Worm (Caenorhabditis elegans) whole organism, L2 larva: ENCODE data around the gene rhgf-1.

Experiments
- C34F6.9 ChIP-seq: fragments of 150-350 bp; optimal IDR thresholded peaks from 2 replicates; lab custom pipeline; 2014; ENCODE audit warnings: missing biosample characterization, missing genetic modification characterization
- F13H6.1 ChIP-seq: sonication (generic microtip); optimal IDR thresholded peaks from 2 replicates; lab custom pipeline; 2016; ENCODE audit warnings: missing genetic modification characterization, missing compliant biosample characterization
- R02D3.7 ChIP-seq: fragments of 150-350 bp; optimal IDR thresholded peaks from 2 replicates; lab custom pipeline; 2014; ENCODE audit warnings: missing biosample characterization, missing genetic modification characterization
- Y55F3AM.14 ChIP-seq: fragments of 200-800 bp; sonication (Bioruptor generic); optimal IDR thresholded peaks from 2 replicates; lab custom pipeline; 2018; ENCODE audit warnings: mild to moderate bottlenecking, missing genetic modification characterization, missing compliant biosample characterization
- ZK546.5 ChIP-seq: sonication (generic microtip); optimal IDR thresholded peaks from 2 replicates; lab custom pipeline; 2017; ENCODE audit warnings: missing biosample characterization, missing genetic modification characterization
- alr-1 ChIP-seq: fragments of 150-350 bp; optimal IDR thresholded peaks from 2 replicates; lab custom pipeline; 2014; ENCODE audit warnings: missing biosample characterization, missing genetic modification characterization
- aly-2 ChIP-seq: fragments of 150-350 bp; optimal IDR thresholded peaks from 2 replicates; lab custom pipeline; 2014; ENCODE audit warnings: missing biosample characterization, missing genetic modification characterization
- ama-1 ChIP-seq: fragments of 150-350 bp; optimal IDR thresholded peaks from 2 replicates; lab custom pipeline; 2018; ENCODE audit warnings: inconsistent platforms
- blmp-1 ChIP-seq: sonication (generic microtip); optimal IDR thresholded peaks from 2 replicates; lab custom pipeline; 2017; ENCODE audit warnings: missing genetic modification characterization, mild to moderate bottlenecking, missing compliant biosample characterization, antibody characterized with exemption, moderate library complexity; ENCODE audit not compliant: insufficient read depth
- ceh-16 ChIP-seq: fragments of 150-350 bp; optimal IDR thresholded peaks from 2 replicates; lab custom pipeline; 2014; ENCODE audit warnings: missing biosample characterization, missing genetic modification characterization
- ceh-82 ChIP-seq: fragments of 150-350 bp; optimal IDR thresholded peaks from 2 replicates; lab custom pipeline; 2014; ENCODE audit warnings: missing biosample characterization, missing genetic modification characterization
- crh-2 ChIP-seq: sonication (generic microtip); optimal IDR thresholded peaks from 2 replicates; lab custom pipeline; 2017; ENCODE audit warnings: missing biosample characterization, missing genetic modification characterization
- dmd-4 ChIP-seq: sonication (generic microtip); optimal IDR thresholded peaks from 2 replicates; lab custom pipeline; 2017; ENCODE audit warnings: missing biosample characterization, missing genetic modification characterization
- egl-27 ChIP-seq: sonication (generic microtip); optimal IDR thresholded peaks from 3 replicates; lab custom pipeline; 2017; ENCODE audit warnings: missing biosample characterization, missing genetic modification reagents, missing genetic modification characterization
- elt-1 ChIP-seq: fragments of 150-350 bp; optimal IDR thresholded peaks from 2 replicates; lab custom pipeline; 2014; ENCODE audit warnings: missing biosample characterization, missing genetic modification characterization
- elt-3 ChIP-seq: sonication (generic microtip); optimal IDR thresholded peaks from 2 replicates; lab custom pipeline; 2017; ENCODE audit warnings: missing biosample characterization, missing genetic modification characterization
- fos-1 ChIP-seq: fragments of 150-350 bp; optimal IDR thresholded peaks from 2 replicates; lab custom pipeline; 2014; ENCODE audit warnings: missing biosample characterization, missing genetic modification characterization
- gmeb-1 ChIP-seq: fragments of 150-350 bp; optimal IDR thresholded peaks from 2 replicates; lab custom pipeline; 2014; ENCODE audit warnings: missing biosample characterization, missing genetic modification characterization
- lin-11 ChIP-seq: fragments of 150-350 bp; sonication (generic microtip); optimal IDR thresholded peaks from 2 replicates; lab custom pipeline; 2014; ENCODE audit warnings: missing biosample characterization, missing genetic modification characterization, inconsistent platforms, mixed read lengths
- lin-13 ChIP-seq: fragments of 150-350 bp; optimal IDR thresholded peaks from 2 replicates; lab custom pipeline; 2014; ENCODE audit warnings: missing biosample characterization, missing genetic modification reagents, missing genetic modification characterization
- lin-39 ChIP-seq: fragments of 150-350 bp; optimal IDR thresholded peaks from 2 replicates; lab custom pipeline; 2014; ENCODE audit warnings: missing biosample characterization, missing genetic modification reagents, missing genetic modification characterization
- lsy-2 ChIP-seq, 2 experiments: fragments of 150-350 bp in 1 of 2; sonication (generic microtip) in 1 of 2; optimal IDR thresholded peaks; 2 replicates each; lab custom pipeline; 2014 to 2017; ENCODE audit warnings: missing biosample characterization in 2 of 2, missing genetic modification characterization in 2 of 2
- mab-5 ChIP-seq: fragments of 150-350 bp; optimal IDR thresholded peaks from 2 replicates; lab custom pipeline; 2014; ENCODE audit warnings: missing biosample characterization, missing genetic modification characterization
- mbf-1 ChIP-seq: sonication (generic microtip); optimal IDR thresholded peaks from 2 replicates; lab custom pipeline; 2017; ENCODE audit warnings: missing biosample characterization, missing genetic modification characterization
- mdl-1 ChIP-seq, 2 experiments: fragments of 150-350 bp in 1 of 2; sonication (generic microtip) in 1 of 2; optimal IDR thresholded peaks; 2 replicates each; lab custom pipeline; 2017; ENCODE audit warnings: missing biosample characterization in 2 of 2, missing genetic modification characterization in 2 of 2
- nhr-10 ChIP-seq: sonication (generic microtip); optimal IDR thresholded peaks from 2 replicates; lab custom pipeline; 2017; ENCODE audit warnings: missing biosample characterization, missing genetic modification characterization
- nhr-11 ChIP-seq: fragments of 150-350 bp; optimal IDR thresholded peaks from 2 replicates; lab custom pipeline; 2014; ENCODE audit warnings: missing biosample characterization, missing genetic modification characterization
- nhr-129 ChIP-seq: fragments of 150-350 bp; optimal IDR thresholded peaks from 2 replicates; lab custom pipeline; 2014; ENCODE audit warnings: missing biosample characterization, missing genetic modification characterization
- nhr-21 ChIP-seq: fragments of 150-350 bp; optimal IDR thresholded peaks from 2 replicates; lab custom pipeline; 2014; ENCODE audit warnings: missing biosample characterization, missing genetic modification characterization
- nhr-23 ChIP-seq: fragments of 150-350 bp; optimal IDR thresholded peaks from 2 replicates; lab custom pipeline; 2014; ENCODE audit warnings: missing biosample characterization, missing genetic modification reagents, missing genetic modification characterization
- nhr-237 ChIP-seq: fragments of 150-350 bp; optimal IDR thresholded peaks from 2 replicates; lab custom pipeline; 2014; ENCODE audit warnings: missing biosample characterization, missing genetic modification characterization
- nhr-25 ChIP-seq: fragments of 150-350 bp; sonication (generic microtip); optimal IDR thresholded peaks from 3 replicates; lab custom pipeline; 2014; ENCODE audit warnings: missing biosample characterization, missing genetic modification characterization
- nhr-6 ChIP-seq: fragments of 150-350 bp; optimal IDR thresholded peaks from 2 replicates; lab custom pipeline; 2014; ENCODE audit warnings: missing biosample characterization, missing genetic modification characterization
- nhr-77 ChIP-seq: fragments of 150-350 bp; optimal IDR thresholded peaks from 2 replicates; lab custom pipeline; 2014; ENCODE audit warnings: missing biosample characterization, missing genetic modification characterization
- sem-4 ChIP-seq: fragments of 150-350 bp; optimal IDR thresholded peaks from 2 replicates; lab custom pipeline; 2014; ENCODE audit warnings: missing biosample characterization, missing genetic modification reagents, missing genetic modification characterization
- skn-1 ChIP-seq: sonication (generic microtip); optimal IDR thresholded peaks from 2 replicates; lab custom pipeline; 2017; ENCODE audit warnings: missing biosample characterization, missing genetic modification characterization
- sma-3 ChIP-seq: sonication (generic microtip); optimal IDR thresholded peaks from 2 replicates; lab custom pipeline; 2016; ENCODE audit warnings: missing genetic modification reagents, missing genetic modification characterization, missing compliant biosample characterization
- sma-9 ChIP-seq, 2 experiments: fragments of 150-350 bp in 1 of 2; sonication (generic microtip) in 1 of 2; optimal IDR thresholded peaks; 2 replicates each; lab custom pipeline; 2014 to 2016; ENCODE audit warnings: missing genetic modification characterization in 2 of 2, mild to moderate bottlenecking in 1 of 2, missing biosample characterization in 1 of 2, missing compliant biosample characterization in 1 of 2, missing genetic modification reagents in 1 of 2, moderate library complexity in 1 of 2
- snpc-4 ChIP-seq: fragments of 150-350 bp; optimal IDR thresholded peaks from 2 replicates; lab custom pipeline; 2014; ENCODE audit warnings: missing biosample characterization, missing genetic modification characterization
- unc-39 ChIP-seq: fragments of 150-350 bp; optimal IDR thresholded peaks from 2 replicates; lab custom pipeline; 2014; ENCODE audit warnings: missing biosample characterization, missing genetic modification characterization
- unc-55 ChIP-seq: fragments of 150-350 bp; sonication (generic microtip); optimal IDR thresholded peaks from 3 replicates; lab custom pipeline; 2014; ENCODE audit warnings: missing biosample characterization, missing genetic modification reagents, missing genetic modification characterization
- unc-62 ChIP-seq: fragments of 150-350 bp; optimal IDR thresholded peaks from 2 replicates; lab custom pipeline; 2014; ENCODE audit warnings: missing biosample characterization, missing genetic modification reagents, missing genetic modification characterization
- ztf-1 ChIP-seq: fragments of 200-800 bp; sonication (Bioruptor generic); conservative IDR thresholded peaks from 2 replicates; pipeline ENCODE4 v1.3.6; 2022; ENCODE audit warnings: missing genetic modification characterization, missing compliant biosample characterization
- ztf-11 ChIP-seq: sonication (generic microtip); optimal IDR thresholded peaks from 2 replicates; lab custom pipeline; 2017; ENCODE audit warnings: missing biosample characterization, missing genetic modification characterization
- ztf-4 ChIP-seq: fragments of 150-350 bp; optimal IDR thresholded peaks from 2 replicates; lab custom pipeline; 2014; ENCODE audit warnings: missing biosample characterization, missing genetic modification characterization

rhgf-1 gene

DNA sequence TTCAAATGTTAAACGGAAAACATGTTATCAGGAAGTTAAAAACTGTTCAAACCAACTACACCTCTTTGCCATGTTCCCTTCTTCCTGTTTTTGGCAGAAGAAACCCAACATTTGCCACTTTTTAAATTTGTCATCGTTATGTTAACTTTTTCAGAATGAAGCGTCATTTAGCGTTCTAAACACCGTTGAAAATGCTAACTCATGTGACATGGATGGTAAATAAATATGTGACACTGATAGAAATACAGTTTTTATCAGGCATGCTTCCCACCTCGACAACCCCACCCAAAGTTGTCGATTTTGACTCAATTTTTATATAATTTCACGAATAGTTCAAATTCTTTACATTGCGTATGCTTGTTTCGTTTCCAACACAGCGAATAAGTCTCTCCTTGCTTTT, 24.4 kb downstream of the rhgf-1 start:
- no peak for TF ChIP-seq dmd-4 (tag; lab: Kevin White, UChicago)
- TF ChIP-seq sma-9 (GFP tag; optimal IDR thresholded peaks at IDR 0.05; lab: Kevin White, UChicago), result peak; percentile 51
- TF ChIP-seq sma-9 (tag; optimal IDR thresholded peaks at IDR 0.05; lab: Kevin White, UChicago), result no peak
- no peak for TF ChIP-seq nhr-25 (tag; lab: Kevin White, UChicago)
- TF ChIP-seq ztf-11 (tag; lab: Kevin White, UChicago), result no peak
- no peak for TF ChIP-seq lsy-2 (tag; optimal IDR thresholded peaks at IDR 0.05; lab: Kevin White, UChicago)
- TF ChIP-seq ceh-82 (tag; lab: Kevin White, UChicago), result no peak
- TF ChIP-seq F13H6.1 (tag; lab: Kevin White, UChicago), result peak; percentile 14
- peak; percentile 21 for TF ChIP-seq ama-1 (lab: Kevin White, UChicago)
- no peak for TF ChIP-seq mab-5 (tag; lab: Kevin White, UChicago)
- TF ChIP-seq crh-2 (tag; lab: Kevin White, UChicago), result peak; percentile 11
- TF ChIP-seq nhr-10 (tag; lab: Kevin White, UChicago), result no peak
- TF ChIP-seq fos-1 (tag; lab: Kevin White, UChicago), result peak; percentile 87

ce11 chrX:10686487-10686886, 25.2 kb downstream of the rhgf-1 start:
- TF ChIP-seq skn-1 (tag; lab: Kevin White, UChicago) (no peak), fos-1 (tag; lab: Kevin White, UChicago) (peak; percentile 86), Y55F3AM.14 (GFP tag; lab: Kevin White, UChicago) (no peak), unc-55 (GFP tag; lab: Kevin White, UChicago) (no peak), sma-3 (GFP tag; lab: Kevin White, UChicago) (peak; percentile 18), lin-13 (no peak), nhr-21 (tag; lab: Kevin White, UChicago) (peak; percentile 2), elt-3 (tag; lab: Kevin White, UChicago) (no peak), ceh-16 (tag; lab: Kevin White, UChicago) (no peak), nhr-77 (tag; lab: Kevin White, UChicago) (no peak), blmp-1 (tag; lab: Kevin White, UChicago) (peak; percentile 50), nhr-25 (tag; lab: Kevin White, UChicago) (peak; percentile 30), mdl-1 (tag; optimal IDR thresholded peaks at IDR 0.05; lab: Kevin White, UChicago) (no peak)

ce11 chrX:10684533-10684932, 27.1 kb downstream of the rhgf-1 start:
- TF ChIP-seq egl-27, result no peak
- TF ChIP-seq gmeb-1 (tag; lab: Kevin White, UChicago), result peak; percentile 31
- no peak for TF ChIP-seq mbf-1 (tag; lab: Kevin White, UChicago)
- TF ChIP-seq ama-1 (lab: Kevin White, UChicago), result peak; percentile 1
- TF ChIP-seq crh-2 (tag; lab: Kevin White, UChicago), result peak; percentile 86
- TF ChIP-seq lin-39 (tag; lab: Kevin White, UChicago), result no peak
- peak; percentile 84 for TF ChIP-seq nhr-129
- TF ChIP-seq mdl-1 (tag; optimal IDR thresholded peaks at IDR 0.05; lab: Kevin White, UChicago), result peak in 1 of 2 experiments; percentile 26
- TF ChIP-seq unc-62 (GFP tag; lab: Kevin White, UChicago), result no peak
- TF ChIP-seq Y55F3AM.14 (GFP tag; lab: Kevin White, UChicago), result no peak
- TF ChIP-seq ztf-11 (tag; lab: Kevin White, UChicago), result no peak
- no peak for TF ChIP-seq unc-55 (GFP tag; lab: Kevin White, UChicago)
- peak in 1 of 2 experiments; percentile 62 for TF ChIP-seq lsy-2 (tag; optimal IDR thresholded peaks at IDR 0.05; lab: Kevin White, UChicago)
- TF ChIP-seq ztf-4, result peak; percentile 12
- no peak for TF ChIP-seq mab-5 (tag; lab: Kevin White, UChicago)
- no peak for TF ChIP-seq R02D3.7
- peak; percentile 39 for TF ChIP-seq C34F6.9
- TF ChIP-seq alr-1 (tag; lab: Kevin White, UChicago), result no peak
- no peak for TF ChIP-seq lin-13
- no peak for TF ChIP-seq aly-2 (tag; lab: Kevin White, UChicago)
- no peak for TF ChIP-seq unc-39 (tag; lab: Kevin White, UChicago)
- TF ChIP-seq skn-1 (tag; lab: Kevin White, UChicago), result no peak
- no peak for TF ChIP-seq nhr-10 (tag; lab: Kevin White, UChicago)
- no peak for TF ChIP-seq nhr-23 (tag; lab: Kevin White, UChicago)
- TF ChIP-seq ceh-16 (tag; lab: Kevin White, UChicago), result no peak
- peak; percentile 19 for TF ChIP-seq blmp-1 (tag; lab: Kevin White, UChicago)
- TF ChIP-seq nhr-21 (tag; lab: Kevin White, UChicago), result peak; percentile 69
- no peak for TF ChIP-seq nhr-77 (tag; lab: Kevin White, UChicago)
- no peak for TF ChIP-seq lin-11 (tag; lab: Kevin White, UChicago)
- TF ChIP-seq sem-4 (tag; lab: Kevin White, UChicago), result peak; percentile 71
- no peak for TF ChIP-seq nhr-11 (tag; lab: Kevin White, UChicago)
- peak; percentile 69 for TF ChIP-seq nhr-25 (tag; lab: Kevin White, UChicago)
- TF ChIP-seq elt-1, result no peak
- TF ChIP-seq elt-3 (tag; lab: Kevin White, UChicago), result no peak
- peak; percentile 54 for TF ChIP-seq nhr-6
- TF ChIP-seq F13H6.1 (tag; lab: Kevin White, UChicago), result peak; percentile 75
- TF ChIP-seq sma-9 (GFP tag; optimal IDR thresholded peaks at IDR 0.05; lab: Kevin White, UChicago), result peak; percentile 61
- TF ChIP-seq sma-9 (tag; optimal IDR thresholded peaks at IDR 0.05; lab: Kevin White, UChicago), result no peak
- no peak for TF ChIP-seq ZK546.5 (tag; lab: Kevin White, UChicago)
- TF ChIP-seq nhr-237, result no peak
- no peak for TF ChIP-seq ceh-82 (tag; lab: Kevin White, UChicago)
- no peak for TF ChIP-seq dmd-4 (tag; lab: Kevin White, UChicago)
- TF ChIP-seq snpc-4 (tag; lab: Kevin White, UChicago), result no peak
- no peak for TF ChIP-seq ztf-1
- TF ChIP-seq sma-3 (GFP tag; lab: Kevin White, UChicago), result peak; percentile 61
